Worm (Caenorhabditis elegans) whole organism, midembryonic: ENCODE measurements around the gene sea-2.
A peak's percentile ranks its signal among the peaks of the same experiment; 100 is the strongest.

ENCODE experiments used
- T22C8.4 ChIP-seq: fragments of 200-800 bp; sonication (Bioruptor generic); IDR thresholded peaks from 2 replicates; pipeline ENCODE4 v1.3.6; 2022; ENCODE audit warnings: missing genetic modification characterization, missing compliant biosample characterization
- cog-1 ChIP-seq: sonication (generic microtip); optimal IDR thresholded peaks from 2 replicates; lab custom pipeline; 2016; ENCODE audit warnings: missing genetic modification characterization, missing compliant biosample characterization
- flt-1 ChIP-seq: fragments of 200-800 bp; sonication (Bioruptor generic); IDR thresholded peaks from 2 replicates; pipeline ENCODE4 v1.3.6; 2022; ENCODE audit warnings: missing genetic modification characterization, missing compliant biosample characterization
- klf-2 ChIP-seq: fragments of 200-800 bp; sonication (Bioruptor generic); conservative IDR thresholded peaks from 2 replicates; pipeline ENCODE4 v1.3.6; 2022; ENCODE audit warnings: missing genetic modification reagents, missing genetic modification characterization, missing compliant biosample characterization
- med-1 ChIP-seq: sonication (generic microtip); optimal IDR thresholded peaks from 2 replicates; lab custom pipeline; 2017; ENCODE audit warnings: missing genetic modification characterization, mild to moderate bottlenecking, missing compliant biosample characterization, antibody characterized with exemption, missing genetic modification reagents; ENCODE audit not compliant: insufficient read depth
- ref-1 ChIP-seq: fragments of 200-800 bp; sonication (Bioruptor generic); conservative IDR thresholded peaks from 2 replicates; pipeline ENCODE4 v1.3.6; 2022; ENCODE audit warnings: missing genetic modification reagents, missing genetic modification characterization, missing compliant biosample characterization
- tab-1 ChIP-seq: fragments of 200-800 bp; sonication (Bioruptor generic); IDR thresholded peaks from 2 replicates; pipeline ENCODE4 v1.3.6; 2022; ENCODE audit warnings: missing genetic modification characterization, missing compliant biosample characterization
- ztf-23 ChIP-seq: fragments of 200-800 bp; sonication (Bioruptor generic); IDR thresholded peaks from 2 replicates; pipeline ENCODE4 v1.3.6; 2022; ENCODE audit warnings: missing genetic modification reagents, missing genetic modification characterization, missing compliant biosample characterization
- ztf-29 ChIP-seq: fragments of 200-800 bp; sonication (Bioruptor generic); IDR thresholded peaks from 2 replicates; pipeline ENCODE4 v1.3.6; 2022; ENCODE audit warnings: missing genetic modification reagents, missing genetic modification characterization, missing compliant biosample characterization

sea-2 gene

ce11 chrII:3954838-3955237 is 4.7 kb downstream of the sea-2 start:
- TF ChIP-seq klf-2 (GFP tag; lab: Robert Waterston, UW) (no peak), med-1 (no peak), cog-1 (tag; lab: Kevin White, UChicago) (no peak), ztf-23 (GFP tag; lab: Robert Waterston, UW) (no peak), flt-1 (no peak), ref-1 (GFP tag; lab: Robert Waterston, UW) (no peak), tab-1 (GFP tag; lab: Robert Waterston, UW) (no peak), T22C8.4 (GFP tag; lab: Robert Waterston, UW) (no peak), ztf-29 (no peak)

- TF ChIP-seq T22C8.4 (GFP tag; lab: Robert Waterston, UW) (peak; percentile 53; the same call in 1 of the 2 replicates), ref-1 (GFP tag; lab: Robert Waterston, UW) (no peak), tab-1 (GFP tag; lab: Robert Waterston, UW) (no peak), med-1 (no peak), ztf-29 (no peak), klf-2 (GFP tag; lab: Robert Waterston, UW) (no peak), cog-1 (tag; lab: Kevin White, UChicago) (no peak), flt-1 (no peak)
These were observed 5.8 kb downstream of the sea-2 start for ce11 chrII:3955938-3956337.

DNA sequence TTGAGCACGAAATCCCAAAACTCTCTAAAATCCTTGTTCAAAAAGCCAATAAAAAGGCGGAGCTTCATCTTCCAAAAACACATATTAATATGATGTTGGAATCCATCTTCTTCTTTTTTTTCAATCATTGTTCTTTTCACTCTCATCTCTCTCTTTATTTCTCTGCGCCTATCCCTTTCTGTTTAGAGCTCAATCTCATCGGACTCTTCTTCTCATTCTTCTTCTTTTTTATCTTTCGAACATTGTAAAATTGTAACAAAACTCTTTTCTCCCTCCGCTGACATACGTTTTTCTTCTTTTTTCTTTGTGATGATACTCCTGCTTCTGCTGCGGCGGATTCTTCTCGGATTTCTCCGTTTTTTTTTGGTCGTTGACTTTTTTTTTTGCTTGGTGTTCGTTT is 6.6 kb downstream of the sea-2 start:
- TF ChIP-seq tab-1 (GFP tag; lab: Robert Waterston, UW) = no peak
- no peak for TF ChIP-seq cog-1 (tag; lab: Kevin White, UChicago)
- TF ChIP-seq flt-1 = no peak
- TF ChIP-seq ref-1 (GFP tag; lab: Robert Waterston, UW) = no peak
- TF ChIP-seq ztf-29 = no peak
- TF ChIP-seq med-1 = no peak
- no peak for TF ChIP-seq klf-2 (GFP tag; lab: Robert Waterston, UW)
- TF ChIP-seq ztf-23 (GFP tag; lab: Robert Waterston, UW) = no peak
- TF ChIP-seq T22C8.4 (GFP tag; lab: Robert Waterston, UW) = no peak

ce11 chrII:3957455-3958212 is 7.5 kb downstream of the sea-2 start:
- TF ChIP-seq ztf-23 (GFP tag; lab: Robert Waterston, UW) (no peak), flt-1 (no peak), ref-1 (GFP tag; lab: Robert Waterston, UW) (no peak), klf-2 (GFP tag; lab: Robert Waterston, UW) (no peak), ztf-29 (peak; percentile 75; the same call in 1 of the 2 replicates)

ce11 chrII:3958673-3959299 is 8.6 kb downstream of the sea-2 start:
- TF ChIP-seq klf-2 (GFP tag; lab: Robert Waterston, UW) (no peak), cog-1 (tag; lab: Kevin White, UChicago) (peak; percentile 63), flt-1 (peak; percentile 66; the same call in 1 of the 2 replicates)

DNA sequence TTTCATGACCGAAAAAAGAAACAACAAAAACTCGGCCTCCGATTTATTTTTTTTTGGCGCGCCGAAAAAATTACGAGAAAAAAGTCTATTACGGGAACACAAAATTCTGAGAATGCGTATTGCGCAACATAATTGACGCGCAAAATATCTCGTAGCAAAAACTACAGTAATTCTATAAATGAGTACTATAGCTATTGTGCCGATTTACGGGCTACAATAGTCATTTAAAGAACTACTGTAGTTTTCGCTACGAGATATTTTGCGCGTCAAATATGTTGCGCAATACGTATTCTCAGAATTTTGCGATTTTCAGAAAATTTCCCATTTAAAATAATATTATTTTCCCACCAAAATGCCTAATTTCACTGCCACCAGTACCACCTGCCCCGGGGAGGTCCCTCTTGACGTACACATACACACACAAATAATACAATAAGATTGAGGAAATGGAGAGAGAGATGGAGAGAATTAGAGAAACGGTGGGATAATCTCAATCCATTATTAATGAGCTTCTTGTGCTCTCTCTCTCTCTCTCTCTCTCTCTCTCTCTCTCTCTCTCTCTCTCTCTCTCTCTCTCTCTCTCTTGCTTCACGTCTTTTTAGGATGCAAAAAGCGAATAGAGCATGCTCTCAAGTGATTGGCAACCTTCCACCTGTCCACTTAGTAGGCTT is 9.4 kb downstream of the sea-2 start:
- TF ChIP-seq ztf-23 (GFP tag; lab: Robert Waterston, UW) (no peak), tab-1 (GFP tag; lab: Robert Waterston, UW) (0 out of 2 replicates have a peak, but pooled peaks have one; percentile 35), cog-1 (tag; lab: Kevin White, UChicago) (peak; percentile 8)

DNA sequence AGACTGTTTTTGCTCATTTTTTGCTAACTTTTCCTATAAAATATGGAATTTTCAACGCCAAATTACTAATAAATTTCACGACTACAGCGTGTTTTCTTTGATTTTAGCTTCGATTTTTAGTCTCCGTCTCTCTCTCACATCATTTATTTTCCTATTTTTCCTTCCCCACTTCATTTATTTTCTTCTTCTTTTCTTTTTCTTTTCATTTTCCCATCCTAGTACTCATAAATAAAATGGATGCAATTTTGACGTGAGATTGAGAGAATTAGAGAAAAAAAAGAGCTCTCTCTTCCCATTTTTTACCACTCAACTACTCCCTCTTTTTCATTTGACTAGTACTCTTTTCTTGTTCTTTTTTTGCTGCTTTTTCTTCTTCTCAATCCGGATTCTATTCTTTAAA is 10.1 kb downstream of the sea-2 start:
- TF ChIP-seq ztf-29 (no peak), ztf-23 (GFP tag; lab: Robert Waterston, UW) (no peak), T22C8.4 (GFP tag; lab: Robert Waterston, UW) (no peak), flt-1 (no peak), tab-1 (GFP tag; lab: Robert Waterston, UW) (no peak), med-1 (no peak), cog-1 (tag; lab: Kevin White, UChicago) (no peak), ref-1 (GFP tag; lab: Robert Waterston, UW) (no peak), klf-2 (GFP tag; lab: Robert Waterston, UW) (no peak)

- TF ChIP-seq ztf-23 (GFP tag; lab: Robert Waterston, UW) (0 out of 2 replicates have a peak, but pooled peaks have one; percentile 42), cog-1 (tag; lab: Kevin White, UChicago) (no peak), ref-1 (GFP tag; lab: Robert Waterston, UW) (no peak)
These were observed 11.1 kb downstream of the sea-2 start for ce11 chrII:3961256-3961655.

ce11 chrII:3964302-3964885 is 14.2 kb downstream of the sea-2 start:
- TF ChIP-seq ztf-29 (no peak), T22C8.4 (GFP tag; lab: Robert Waterston, UW) (no peak), med-1 (no peak), flt-1 (0 out of 2 replicates have a peak, but pooled peaks have one; percentile 44), ref-1 (GFP tag; lab: Robert Waterston, UW) (no peak)
